Fruit fly (Drosophila melanogaster): Measurements from ENCODE around the gene kibra.

kibra gene

dm6 chr3R:14687296-14687695 is 36.8 kb downstream of the kibra start:
- no peak for TF ChIP-seq ttk (optimal IDR thresholded peaks at IDR 0.05)
- TF ChIP-seq psq (optimal IDR thresholded peaks at IDR 0.05): no peak
- no peak for TF ChIP-seq h (optimal IDR thresholded peaks at IDR 0.05)

- no peak for TF ChIP-seq h (optimal IDR thresholded peaks at IDR 0.05)
- no peak for TF ChIP-seq ttk (optimal IDR thresholded peaks at IDR 0.05)
- TF ChIP-seq Sin3A (optimal IDR thresholded peaks at IDR 0.05): no peak
- TF ChIP-seq insv (optimal IDR thresholded peaks at IDR 0.05): no peak
- TF ChIP-seq Myc (optimal IDR thresholded peaks at IDR 0.05): no peak
- no peak for TF ChIP-seq psq (optimal IDR thresholded peaks at IDR 0.05)
These were observed 40.1 kb downstream of the kibra start for dm6 chr3R:14683928-14684327.

- no peak for TF ChIP-seq insv (optimal IDR thresholded peaks at IDR 0.05)
- no peak for TF ChIP-seq Sin3A (optimal IDR thresholded peaks at IDR 0.05)
- TF ChIP-seq psq (optimal IDR thresholded peaks at IDR 0.05): no peak
- no peak for TF ChIP-seq Myc (optimal IDR thresholded peaks at IDR 0.05)
- TF ChIP-seq ttk (optimal IDR thresholded peaks at IDR 0.05): no peak
- no peak for TF ChIP-seq h (optimal IDR thresholded peaks at IDR 0.05)
These were observed 43.9 kb downstream of the kibra start for dm6 chr3R:14680112-14680665.

DNA sequence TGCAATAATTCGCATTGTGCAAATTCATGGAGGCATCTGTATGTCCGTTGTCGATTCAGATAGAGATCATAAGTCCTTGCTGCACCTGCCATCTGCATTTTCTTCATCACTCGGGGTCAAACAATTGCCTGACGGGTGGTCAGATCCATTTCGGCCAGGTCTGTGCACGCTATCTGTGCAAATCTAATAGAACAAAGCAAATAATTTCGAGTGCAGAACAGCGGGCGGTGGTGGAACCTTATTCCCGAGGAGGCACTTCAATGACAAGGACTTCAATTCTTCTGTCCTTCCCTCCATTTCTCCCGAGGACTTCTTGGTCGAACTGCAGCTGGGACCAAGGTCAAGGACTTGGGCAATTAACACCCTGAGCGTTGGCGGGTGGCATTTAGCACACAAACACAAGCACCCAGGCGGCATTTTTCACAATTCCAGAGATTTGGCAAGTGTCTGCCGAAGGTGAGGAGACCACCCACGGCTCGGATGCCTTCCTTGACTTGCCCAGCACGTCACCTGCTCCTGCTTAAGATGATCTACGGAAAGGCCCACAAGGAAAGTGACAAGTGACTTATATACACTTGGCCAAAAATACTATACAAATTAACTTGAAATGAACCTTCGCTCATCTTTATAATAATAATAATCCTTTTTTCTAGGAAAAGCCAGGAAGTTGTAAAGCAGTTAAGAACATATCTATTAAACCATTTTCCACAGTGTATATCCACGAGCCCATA is 44.5 kb downstream of the kibra start:
- TF ChIP-seq h (optimal IDR thresholded peaks at IDR 0.05) (no peak), Myc (optimal IDR thresholded peaks at IDR 0.05) (no peak), ttk (optimal IDR thresholded peaks at IDR 0.05) (no peak), insv (optimal IDR thresholded peaks at IDR 0.05) (no peak), Sin3A (optimal IDR thresholded peaks at IDR 0.05) (no peak), psq (optimal IDR thresholded peaks at IDR 0.05) (no peak)

DNA sequence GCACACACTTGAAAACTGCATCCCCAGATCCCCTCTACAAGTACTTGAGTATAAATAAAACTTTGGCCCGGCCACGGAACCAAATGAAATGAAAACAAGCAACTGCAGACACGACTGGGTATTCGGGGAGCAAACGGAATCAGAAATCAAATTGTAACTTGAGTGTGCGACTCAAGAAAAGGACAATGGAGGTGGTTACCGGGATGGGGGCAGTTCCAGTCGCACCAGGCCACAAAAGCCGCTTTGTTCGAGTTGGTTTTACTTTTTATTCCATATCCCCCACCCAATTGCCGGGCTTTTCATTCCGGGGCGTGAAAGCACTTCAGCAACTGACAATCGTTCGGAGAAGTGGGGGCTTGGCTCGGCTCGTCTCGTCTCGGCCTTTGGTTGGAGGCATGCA is 46.2 kb downstream of the kibra start:
- TF ChIP-seq insv (optimal IDR thresholded peaks at IDR 0.05) (no peak), Sin3A (optimal IDR thresholded peaks at IDR 0.05) (no peak), h (optimal IDR thresholded peaks at IDR 0.05) (no peak), psq (optimal IDR thresholded peaks at IDR 0.05) (no peak), ttk (optimal IDR thresholded peaks at IDR 0.05) (no peak), Myc (optimal IDR thresholded peaks at IDR 0.05) (no peak)

DNA sequence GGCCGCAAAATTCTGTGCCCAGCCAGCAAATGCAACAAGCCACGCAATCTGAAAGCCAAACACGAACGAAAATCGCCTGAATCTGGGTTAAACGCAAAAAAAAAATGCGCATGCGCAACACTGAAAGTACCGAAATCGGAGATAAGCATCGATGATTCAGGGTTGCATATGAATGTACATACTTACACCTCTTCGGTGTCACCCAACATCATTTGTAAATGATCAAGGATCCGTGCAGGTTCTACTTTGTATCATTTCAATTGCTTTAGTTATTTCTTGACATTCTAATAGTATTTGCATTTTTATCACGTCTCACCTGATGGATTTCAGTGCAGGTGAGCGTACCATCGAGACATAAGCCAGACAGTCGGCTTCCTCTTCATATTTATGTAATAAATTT is 47.0 kb downstream of the kibra start:
- TF ChIP-seq psq (optimal IDR thresholded peaks at IDR 0.05) (no peak), Sin3A (optimal IDR thresholded peaks at IDR 0.05) (no peak), h (optimal IDR thresholded peaks at IDR 0.05) (no peak), insv (optimal IDR thresholded peaks at IDR 0.05) (no peak), Myc (optimal IDR thresholded peaks at IDR 0.05) (no peak), ttk (optimal IDR thresholded peaks at IDR 0.05) (no peak)

DNA sequence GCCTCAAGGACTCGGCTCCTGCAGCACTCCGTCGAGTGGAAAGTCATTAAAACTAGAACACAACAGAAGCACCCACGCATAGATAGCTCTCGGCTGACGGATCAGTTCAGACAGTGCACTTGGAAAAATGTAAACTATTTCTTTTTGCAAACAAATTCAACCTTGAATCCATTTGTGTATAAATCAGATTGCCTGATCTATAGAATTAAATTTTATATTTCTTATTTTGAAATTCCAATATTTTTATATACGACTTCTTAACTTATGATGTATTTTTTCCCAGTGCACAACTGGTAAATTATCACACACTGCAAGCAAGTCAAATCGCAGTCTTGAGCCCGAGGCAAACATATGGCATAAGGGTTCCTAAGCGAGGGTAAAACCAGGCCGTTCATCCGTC is 49.3 kb downstream of the kibra start:
- TF ChIP-seq Myc (optimal IDR thresholded peaks at IDR 0.05) (no peak), insv (optimal IDR thresholded peaks at IDR 0.05) (no peak), ttk (optimal IDR thresholded peaks at IDR 0.05) (no peak), Sin3A (optimal IDR thresholded peaks at IDR 0.05) (no peak), h (optimal IDR thresholded peaks at IDR 0.05) (no peak), psq (optimal IDR thresholded peaks at IDR 0.05) (no peak)

- TF ChIP-seq h (optimal IDR thresholded peaks at IDR 0.05) (no peak), ttk (optimal IDR thresholded peaks at IDR 0.05) (no peak), Sin3A (optimal IDR thresholded peaks at IDR 0.05) (no peak), insv (optimal IDR thresholded peaks at IDR 0.05) (no peak), psq (optimal IDR thresholded peaks at IDR 0.05) (no peak), Myc (optimal IDR thresholded peaks at IDR 0.05) (no peak)
These were observed 51.1 kb downstream of the kibra start for dm6 chr3R:14672915-14673314.

DNA sequence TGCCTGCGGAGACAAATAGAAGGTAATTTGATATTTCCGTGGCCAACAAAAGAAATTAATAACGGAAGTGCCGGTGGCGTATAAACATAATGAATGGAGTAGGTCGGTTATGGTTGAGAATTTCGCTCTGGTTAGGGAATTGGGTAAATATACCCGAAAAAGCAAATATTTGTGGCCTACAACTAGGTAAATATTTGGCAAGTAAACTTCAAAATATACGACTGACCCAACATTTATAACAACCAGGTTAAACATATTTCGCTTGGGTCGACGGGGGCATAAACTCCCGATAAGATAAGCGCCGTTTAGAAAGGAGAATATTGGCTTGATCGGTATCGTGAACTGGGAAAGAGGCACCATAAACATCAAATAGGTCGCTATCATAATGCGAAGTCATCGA is 53.2 kb downstream of the kibra start:
- TF ChIP-seq insv (optimal IDR thresholded peaks at IDR 0.05) (no peak), Sin3A (optimal IDR thresholded peaks at IDR 0.05) (no peak), psq (optimal IDR thresholded peaks at IDR 0.05) (no peak), Myc (optimal IDR thresholded peaks at IDR 0.05) (no peak), ttk (optimal IDR thresholded peaks at IDR 0.05) (no peak), h (optimal IDR thresholded peaks at IDR 0.05) (no peak)

- TF ChIP-seq psq (optimal IDR thresholded peaks at IDR 0.05): no peak
- no peak for TF ChIP-seq insv (optimal IDR thresholded peaks at IDR 0.05)
- TF ChIP-seq Sin3A (optimal IDR thresholded peaks at IDR 0.05): no peak
- TF ChIP-seq ttk (optimal IDR thresholded peaks at IDR 0.05): no peak
- TF ChIP-seq h (optimal IDR thresholded peaks at IDR 0.05): no peak
- no peak for TF ChIP-seq Myc (optimal IDR thresholded peaks at IDR 0.05)
These were observed 61.0 kb downstream of the kibra start, which contains the start of the genes Rad17 and BigH1 for dm6 chr3R:14662989-14663500. Gene Rad17, minus strand, starts transcription at chr3R:14663197. Gene BigH1, plus strand, starts transcription at chr3R:14663450.

DNA sequence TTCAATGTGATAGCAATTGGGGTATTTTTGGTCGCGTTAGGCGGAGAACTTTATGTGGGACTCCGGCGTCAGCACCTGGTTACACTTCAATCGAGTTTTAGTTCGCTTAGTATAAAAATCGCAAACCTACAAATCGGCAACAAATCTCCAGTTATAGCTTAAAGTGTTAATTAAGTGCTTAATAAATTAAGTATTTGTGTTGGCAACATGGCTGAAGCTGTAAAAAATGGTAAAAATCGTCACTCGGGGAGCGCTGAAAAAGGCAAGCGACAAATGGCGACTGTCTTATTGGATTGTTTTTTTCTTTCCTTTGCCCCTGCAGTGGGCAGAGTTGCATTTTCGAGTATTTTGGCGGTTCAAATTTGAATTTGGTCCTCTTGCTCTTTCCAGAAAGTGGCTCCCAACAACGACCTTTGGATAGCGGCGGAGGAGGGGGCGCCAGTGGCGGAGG is 64.7 kb downstream of the kibra start, which contains the start of gene Hexim:
Gene Hexim, plus strand, starts transcription at position 85 of the 451 bp plus-strand sequence.
- TF ChIP-seq ttk (optimal IDR thresholded peaks at IDR 0.05) (no peak), psq (optimal IDR thresholded peaks at IDR 0.05) (no peak), insv (optimal IDR thresholded peaks at IDR 0.05) (no peak), h (optimal IDR thresholded peaks at IDR 0.05) (no peak), Sin3A (optimal IDR thresholded peaks at IDR 0.05) (no peak), Myc (optimal IDR thresholded peaks at IDR 0.05) (no peak)

- TF ChIP-seq h (optimal IDR thresholded peaks at IDR 0.05) (no peak), psq (optimal IDR thresholded peaks at IDR 0.05) (no peak), ttk (optimal IDR thresholded peaks at IDR 0.05) (no peak), Sin3A (optimal IDR thresholded peaks at IDR 0.05) (no peak), Myc (optimal IDR thresholded peaks at IDR 0.05) (no peak), insv (optimal IDR thresholded peaks at IDR 0.05) (no peak)
These were observed 65.9 kb downstream of the kibra start for dm6 chr3R:14658170-14658569.

Data from Kc167 (cell line).